Fruit fly (Drosophila melanogaster) whole organism, embryonic: ENCODE measurements around the gene dnc.
A peak's percentile ranks its signal among the peaks of the same experiment; 100 is the strongest.

Source experiments
- Abd-B ChIP-seq: fragments of 200-800 bp; sonication (Bioruptor generic); optimal IDR thresholded peaks from 2 replicates; lab custom pipeline; 2018; ENCODE audit warnings: missing biosample characterization, mild to moderate bottlenecking, missing genetic modification characterization, moderate library complexity
- Atf-2 ChIP-seq: fragments of 200-800 bp; sonication (Bioruptor generic); optimal IDR thresholded peaks from 2 replicates; lab custom pipeline; 2016; ENCODE audit warnings: missing biosample characterization, missing genetic modification characterization
- B-H1 ChIP-seq: fragments of 200-800 bp; sonication (Bioruptor generic); IDR thresholded peaks from 3 replicates; pipeline ENCODE4 v1.3.6; 2022; ENCODE audit warnings: missing biosample characterization, missing genetic modification characterization
- CG10209 ChIP-seq: fragments of 200-800 bp; sonication (Bioruptor generic); optimal IDR thresholded peaks from 3 replicates; lab custom pipeline; 2017; ENCODE audit warnings: missing biosample characterization, mild to moderate bottlenecking, missing genetic modification characterization, missing genetic modification reagents
- CG10654 ChIP-seq: fragments of 200-800 bp; sonication (Bioruptor generic); optimal IDR thresholded peaks from 2 replicates; lab custom pipeline; 2016; ENCODE audit warnings: missing biosample characterization, missing genetic modification characterization
- CG11398 ChIP-seq: fragments of 200-800 bp; sonication (Bioruptor generic); optimal IDR thresholded peaks from 2 replicates; lab custom pipeline; 2016; ENCODE audit warnings: missing biosample characterization, missing genetic modification characterization
- CG11723 ChIP-seq: fragments of 200-800 bp; sonication (Bioruptor generic); optimal IDR thresholded peaks from 2 replicates; lab custom pipeline; 2017; ENCODE audit warnings: missing biosample characterization, mild to moderate bottlenecking, missing genetic modification characterization
- CG12071 ChIP-seq: fragments of 200-800 bp; sonication (Bioruptor generic); optimal IDR thresholded peaks from 3 replicates; lab custom pipeline; 2018; ENCODE audit warnings: missing biosample characterization, mild to moderate bottlenecking, missing genetic modification characterization
- CG13894 ChIP-seq: fragments of 200-800 bp; sonication (Bioruptor generic); optimal IDR thresholded peaks from 3 replicates; lab custom pipeline; 2018; ENCODE audit warnings: missing biosample characterization, mild to moderate bottlenecking, missing genetic modification characterization, moderate library complexity
- CG15269 ChIP-seq: fragments of 200-800 bp; sonication (Bioruptor generic); optimal IDR thresholded peaks from 2 replicates; lab custom pipeline; 2018; ENCODE audit warnings: missing biosample characterization, mild to moderate bottlenecking, missing genetic modification characterization, moderate library complexity
- CG17612 ChIP-seq: fragments of 200-800 bp; sonication (Bioruptor generic); IDR thresholded peaks from 2 replicates; pipeline ENCODE4 v1.3.6; 2022; ENCODE audit warnings: missing biosample characterization, missing genetic modification characterization
- CG1792 ChIP-seq: fragments of 200-800 bp; sonication (Bioruptor generic); optimal IDR thresholded peaks from 2 replicates; lab custom pipeline; 2016; ENCODE audit warnings: missing biosample characterization, missing genetic modification characterization
- CG2116 ChIP-seq: fragments of 200-800 bp; sonication (Bioruptor generic); optimal IDR thresholded peaks from 3 replicates; lab custom pipeline; 2018; ENCODE audit warnings: missing biosample characterization, mild to moderate bottlenecking, missing genetic modification characterization
- CG2678 ChIP-seq: fragments of 200-800 bp; sonication (Bioruptor generic); optimal IDR thresholded peaks from 3 replicates; lab custom pipeline; 2019; ENCODE audit warnings: missing biosample characterization, mild to moderate bottlenecking, missing genetic modification characterization, moderate library complexity
- CG2712 ChIP-seq: fragments of 200-800 bp; optimal IDR thresholded peaks from 3 replicates; lab custom pipeline; 2019; ENCODE audit warnings: missing biosample characterization, mild to moderate bottlenecking, missing genetic modification characterization, moderate library complexity
- CG3065 ChIP-seq: fragments of 200-800 bp; sonication (Bioruptor generic); optimal IDR thresholded peaks from 2 replicates; lab custom pipeline; 2016; ENCODE audit warnings: missing biosample characterization, missing genetic modification characterization
- CG6654 ChIP-seq: fragments of 200-800 bp; sonication (Bioruptor generic); optimal IDR thresholded peaks from 2 replicates; lab custom pipeline; 2017; ENCODE audit warnings: missing biosample characterization, mild to moderate bottlenecking, missing genetic modification characterization
- CG6813 ChIP-seq: fragments of 200-800 bp; sonication (Bioruptor generic); optimal IDR thresholded peaks from 2 replicates; lab custom pipeline; 2017; ENCODE audit warnings: missing biosample characterization, missing genetic modification characterization, mild to moderate bottlenecking, moderate library complexity, missing genetic modification reagents
- CG7372 ChIP-seq: fragments of 200-800 bp; sonication (Bioruptor generic); IDR thresholded peaks from 2 replicates; pipeline ENCODE4 v1.3.6; 2022; ENCODE audit warnings: missing biosample characterization, missing genetic modification characterization
- CG8089 ChIP-seq: fragments of 200-800 bp; sonication (Bioruptor generic); optimal IDR thresholded peaks from 3 replicates; lab custom pipeline; 2016; ENCODE audit warnings: missing biosample characterization, missing genetic modification characterization
- CG8944 ChIP-seq: fragments of 200-800 bp; sonication (Bioruptor generic); optimal IDR thresholded peaks from 3 replicates; lab custom pipeline; 2016; ENCODE audit warnings: missing biosample characterization, missing genetic modification characterization
- CG9609 ChIP-seq: fragments of 200-800 bp; sonication (Bioruptor generic); optimal IDR thresholded peaks from 3 replicates; lab custom pipeline; 2016; ENCODE audit warnings: missing biosample characterization, missing genetic modification characterization
- CG9817 ChIP-seq: fragments of 200-800 bp; sonication (Bioruptor generic); optimal IDR thresholded peaks from 2 replicates; lab custom pipeline; 2018; ENCODE audit warnings: missing biosample characterization, mild to moderate bottlenecking, missing genetic modification characterization, moderate library complexity
- CrebB ChIP-seq: fragments of 200-800 bp; sonication (Bioruptor generic); optimal IDR thresholded peaks from 3 replicates; lab custom pipeline; 2018; ENCODE audit warnings: missing biosample characterization, mild to moderate bottlenecking, missing genetic modification characterization
- Hmx ChIP-seq: fragments of 200-800 bp; sonication (Bioruptor generic); optimal IDR thresholded peaks from 2 replicates; lab custom pipeline; 2016; ENCODE audit warnings: missing biosample characterization, missing genetic modification characterization
- Mad ChIP-seq: fragments of 200-800 bp; sonication (Bioruptor generic); optimal IDR thresholded peaks from 2 replicates; lab custom pipeline; 2016; ENCODE audit warnings: missing biosample characterization, missing genetic modification characterization
- Max ChIP-seq: fragments of 200-800 bp; sonication (Bioruptor generic); optimal IDR thresholded peaks from 2 replicates; lab custom pipeline; 2016; ENCODE audit warnings: missing biosample characterization, mild to moderate bottlenecking, missing genetic modification characterization
- NFAT ChIP-seq: fragments of 200-800 bp; sonication (Bioruptor generic); IDR thresholded peaks from 2 replicates; pipeline ENCODE4 v1.3.6; 2022; ENCODE audit warnings: missing biosample characterization, missing genetic modification characterization
- Opbp ChIP-seq: fragments of 200-800 bp; sonication (Bioruptor generic); IDR thresholded peaks from 3 replicates; pipeline ENCODE4 v1.3.6; 2022; ENCODE audit warnings: missing biosample characterization, missing genetic modification characterization; ENCODE audit not compliant: partially characterized antibody
- Sox100B ChIP-seq: fragments of 200-800 bp; sonication (Bioruptor generic); optimal IDR thresholded peaks from 3 replicates; lab custom pipeline; 2018; ENCODE audit warnings: missing biosample characterization, mild to moderate bottlenecking, missing genetic modification characterization
- Trl ChIP-seq, 3 experiments: fragments of >200 bp in 2 of 3; fragments of 200-800 bp in 1 of 3; sonication (Bioruptor generic) in 1 of 3; optimal IDR thresholded peaks; 2 replicates in 1 of 3; 3 replicates in 2 of 3; lab custom pipeline; 2016 to 2017; ENCODE audit warnings: missing biosample characterization in 1 of 3, missing genetic modification characterization in 1 of 3
- Vsx1 ChIP-seq: fragments of 200-800 bp; sonication (Bioruptor generic); optimal IDR thresholded peaks from 2 replicates; lab custom pipeline; 2017; ENCODE audit warnings: missing biosample characterization, mild to moderate bottlenecking, missing genetic modification characterization, missing genetic modification reagents
- ato ChIP-seq: fragments of 200-800 bp; sonication (Bioruptor generic); IDR thresholded peaks from 2 replicates; pipeline ENCODE4 v1.3.6; 2022; ENCODE audit warnings: missing biosample characterization, missing genetic modification characterization; ENCODE audit not compliant: partially characterized antibody
- bab2 ChIP-seq: fragments of 200-800 bp; sonication (Bioruptor generic); optimal IDR thresholded peaks from 2 replicates; lab custom pipeline; 2016; ENCODE audit warnings: missing biosample characterization, missing genetic modification characterization
- corto ChIP-seq: fragments of 200-800 bp; sonication (Bioruptor generic); optimal IDR thresholded peaks from 2 replicates; lab custom pipeline; 2016; ENCODE audit warnings: missing biosample characterization, mild to moderate bottlenecking, missing genetic modification characterization, moderate library complexity
- crc ChIP-seq: fragments of 200-800 bp; sonication (Bioruptor generic); optimal IDR thresholded peaks from 2 replicates; lab custom pipeline; 2016; ENCODE audit warnings: missing biosample characterization, missing genetic modification characterization
- dimm ChIP-seq: fragments of 200-800 bp; sonication (Bioruptor generic); IDR thresholded peaks from 2 replicates; pipeline ENCODE4 v1.3.6; 2022; ENCODE audit warnings: missing biosample characterization, missing genetic modification characterization
- dysf ChIP-seq: fragments of 200-800 bp; sonication (Bioruptor generic); IDR thresholded peaks from 3 replicates; pipeline ENCODE4 v1.3.6; 2022; ENCODE audit warnings: missing biosample characterization, missing genetic modification characterization
- ftz-f1 ChIP-seq: fragments of 200-800 bp; sonication (Bioruptor generic); optimal IDR thresholded peaks from 2 replicates; lab custom pipeline; 2016; ENCODE audit warnings: missing biosample characterization, missing genetic modification characterization
- gfzf ChIP-seq: fragments of 200-800 bp; sonication (Bioruptor generic); optimal IDR thresholded peaks from 2 replicates; lab custom pipeline; 2016; ENCODE audit warnings: missing biosample characterization, mild to moderate bottlenecking, missing genetic modification characterization, moderate library complexity
- knrl ChIP-seq: fragments of 200-800 bp; sonication (Bioruptor generic); IDR thresholded peaks from 3 replicates; pipeline ENCODE4 v1.3.6; 2022; ENCODE audit warnings: missing biosample characterization, missing genetic modification characterization; ENCODE audit not compliant: partially characterized antibody
- lmd ChIP-seq: fragments of 200-800 bp; sonication (Bioruptor generic); IDR thresholded peaks from 2 replicates; pipeline ENCODE4 v1.3.6; 2022; ENCODE audit warnings: missing biosample characterization, missing genetic modification characterization
- pho ChIP-seq: fragments of 200-800 bp; sonication (Bioruptor generic); optimal IDR thresholded peaks from 2 replicates; lab custom pipeline; 2016; ENCODE audit warnings: missing biosample characterization, missing genetic modification characterization
- ranshi ChIP-seq: fragments of 200-800 bp; sonication (Bioruptor generic); IDR thresholded peaks from 2 replicates; pipeline ENCODE4 v1.3.6; 2022; ENCODE audit warnings: missing biosample characterization, missing genetic modification characterization
- rib ChIP-seq: fragments of 200-800 bp; sonication (Bioruptor generic); IDR thresholded peaks from 2 replicates; pipeline ENCODE4 v1.3.6; 2022; ENCODE audit warnings: missing biosample characterization, missing genetic modification characterization
- run ChIP-seq: fragments of 200-800 bp; sonication (Bioruptor generic); optimal IDR thresholded peaks from 3 replicates; lab custom pipeline; 2018; ENCODE audit warnings: missing biosample characterization, mild to moderate bottlenecking, missing genetic modification characterization
- sr ChIP-seq: fragments of 200-800 bp; sonication (Bioruptor generic); IDR thresholded peaks from 3 replicates; pipeline ENCODE4 v1.3.6; 2022; ENCODE audit warnings: missing biosample characterization, missing genetic modification characterization
- stwl ChIP-seq: fragments of 200-800 bp; sonication (Bioruptor generic); optimal IDR thresholded peaks from 3 replicates; lab custom pipeline; 2018; ENCODE audit warnings: missing biosample characterization, mild to moderate bottlenecking, missing genetic modification characterization, moderate library complexity
- zfh1 ChIP-seq: fragments of 200-800 bp; sonication (Bioruptor generic); IDR thresholded peaks from 3 replicates; pipeline ENCODE4 v1.3.6; 2022; ENCODE audit warnings: missing biosample characterization, missing genetic modification characterization

Gene dnc

DNA sequence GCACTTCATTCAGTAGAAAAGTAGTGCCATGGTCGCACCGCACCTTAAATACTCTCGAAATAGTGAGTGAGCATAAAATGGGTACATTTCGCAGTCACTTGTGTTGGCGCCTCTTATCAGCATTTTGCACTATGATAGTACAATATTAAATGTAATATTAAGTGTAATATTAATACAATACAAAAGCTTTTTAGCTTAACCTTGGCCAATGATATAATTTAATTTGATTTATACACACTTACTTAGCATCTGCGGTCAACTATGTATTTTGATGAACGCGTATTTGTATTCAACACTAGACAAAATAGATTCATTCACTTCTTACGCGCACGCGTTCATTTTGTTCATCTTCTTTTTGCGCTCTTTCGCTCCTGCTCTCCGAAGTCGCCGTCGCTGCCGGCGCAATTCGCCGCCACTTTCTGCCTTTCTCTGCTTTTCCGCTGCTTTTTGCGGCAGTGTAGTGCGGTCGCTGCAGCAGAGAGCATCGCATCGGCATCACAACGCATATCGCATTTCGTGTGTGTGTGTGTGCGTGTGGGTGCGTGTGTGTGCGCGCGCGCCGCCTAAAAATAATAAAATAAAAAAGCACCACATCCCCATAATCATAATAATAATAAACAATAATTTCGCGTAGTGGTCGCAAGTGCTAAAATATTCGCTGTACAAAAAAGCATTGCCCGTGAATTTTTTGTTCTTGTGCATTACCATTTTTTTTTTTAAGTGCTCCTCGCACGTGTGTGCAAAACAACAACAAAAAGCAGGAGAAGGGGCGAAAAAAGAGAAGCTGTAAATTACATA, 112.9 kb downstream of the dnc start (continued):
- TF ChIP-seq lmd (peak; percentile 35; the same call in 1 of the 2 replicates), pho (GFP tag; lab: Kevin White, UChicago) (no peak), CG12071 (no peak), Trl (optimal IDR thresholded peaks at IDR 0.05; lab: Kevin White, UChicago) (peak; percentile 46 to 65), Trl (GFP tag; optimal IDR thresholded peaks at IDR 0.05; lab: Kevin White, UChicago) (no peak), ranshi (GFP tag; lab: Robert Waterston, UW) (peak; percentile 13; the same call in 1 of the 2 replicates), CG11723 (GFP tag; lab: Kevin White, UChicago) (no peak), Abd-B (GFP tag; lab: Kevin White, UChicago) (no peak), stwl (tag; lab: Kevin White, UChicago) (peak; percentile 7), CG2116 (GFP tag; lab: Kevin White, UChicago) (peak; percentile 11), Mad (GFP tag; lab: Kevin White, UChicago) (no peak), CG8944 (GFP tag; lab: Kevin White, UChicago) (peak; percentile 5), CG6654 (GFP tag; lab: Kevin White, UChicago) (no peak), crc (GFP tag; lab: Kevin White, UChicago) (no peak), ato (GFP tag; lab: Robert Waterston, UW) (no peak), CG3065 (no peak), Sox100B (GFP tag; lab: Kevin White, UChicago) (peak; percentile 63), gfzf (GFP tag; lab: Kevin White, UChicago) (no peak), knrl (GFP tag; lab: Robert Waterston, UW) (peak; percentile 18; the same call in 1 of the 3 replicates), CG8089 (no peak), corto (no peak), NFAT (GFP tag; lab: Robert Waterston, UW) (no peak), sr (GFP tag; lab: Robert Waterston, UW) (peak; percentile 27; the same call in 1 of the 3 replicates), dysf (GFP tag; lab: Robert Waterston, UW) (peak; percentile 60), dimm (no peak), rib (GFP tag; lab: Robert Waterston, UW) (no peak), CG1792 (GFP tag; lab: Kevin White, UChicago) (no peak), bab2 (GFP tag; lab: Kevin White, UChicago) (no peak), CG9817 (peak; percentile 13), Atf-2 (no peak), CG2712 (tag; lab: Kevin White, UChicago) (peak; percentile 49), CG2678 (tag; lab: Kevin White, UChicago) (peak; percentile 67), CrebB (tag; lab: Kevin White, UChicago) (no peak), CG11398 (GFP tag; lab: Kevin White, UChicago) (no peak), Hmx (no peak), CG9609 (GFP tag; lab: Kevin White, UChicago) (peak; percentile 7), zfh1 (peak; percentile 48; the same call in 2 of the 3 replicates), CG10654 (GFP tag; lab: Kevin White, UChicago) (peak; percentile 1), CG15269 (tag; lab: Kevin White, UChicago) (peak; percentile 46), Vsx1 (GFP tag; lab: Kevin White, UChicago) (no peak), CG13894 (tag; lab: Kevin White, UChicago) (no peak), Max (GFP tag; lab: Kevin White, UChicago) (peak; percentile 7), CG17612 (no peak), B-H1 (GFP tag; lab: Robert Waterston, UW) (no peak; the same call in 2 of the 3 replicates), Opbp (GFP tag; lab: Robert Waterston, UW) (no peak), CG6813 (GFP tag; lab: Kevin White, UChicago) (no peak), run (peak; percentile 3), CG7372 (GFP tag; lab: Robert Waterston, UW) (no peak), ftz-f1 (GFP tag; lab: Kevin White, UChicago) (no peak), CG10209 (GFP tag; lab: Kevin White, UChicago) (peak; percentile 4)
